Worm (Caenorhabditis elegans): Measurements from ENCODE around the gene ugt-14.
"Not testable (repeated sequence)": the region's sequence is repeated elsewhere in the genome, so short reads cannot be mapped to it uniquely, and the experiment has no call there.

The ugt-14 gene

DNA sequence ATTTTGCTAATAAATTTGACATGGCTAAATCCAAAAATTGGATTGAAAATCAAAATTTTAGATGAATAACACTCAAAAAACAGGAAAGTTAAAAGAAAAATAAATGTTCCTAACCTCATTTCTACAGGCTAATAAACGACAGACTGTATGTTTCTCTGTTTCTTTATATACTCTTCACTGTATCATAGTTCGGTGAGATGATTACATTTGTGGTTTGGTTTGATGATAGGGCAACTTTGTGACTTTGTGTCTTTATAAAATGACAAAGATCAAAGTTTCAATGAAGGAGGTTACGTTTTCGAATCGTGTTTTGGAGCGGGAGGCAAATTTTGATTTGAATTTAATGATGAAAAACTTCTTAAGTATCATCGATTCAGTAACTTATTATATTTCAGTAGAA, 16.6 kb upstream of the ugt-14 start, which contains the start of gene ugt-12:
ugt-12 (minus strand) TSS at position 153 of the 400 bp plus-strand sequence.
- TF ChIP-seq cnd-1 (tag; optimal IDR thresholded peaks at IDR 0.05), result no peak
- TF ChIP-seq ces-1 (GFP tag; optimal IDR thresholded peaks at IDR 0.05), result no peak
- TF ChIP-seq elt-1 (tag; optimal IDR thresholded peaks at IDR 0.05; ENCODE audit: borderline replicate concordance, insufficient read depth), result no peak
- TF ChIP-seq zip-8 (tag; optimal IDR thresholded peaks at IDR 0.05), result no peak

DNA sequence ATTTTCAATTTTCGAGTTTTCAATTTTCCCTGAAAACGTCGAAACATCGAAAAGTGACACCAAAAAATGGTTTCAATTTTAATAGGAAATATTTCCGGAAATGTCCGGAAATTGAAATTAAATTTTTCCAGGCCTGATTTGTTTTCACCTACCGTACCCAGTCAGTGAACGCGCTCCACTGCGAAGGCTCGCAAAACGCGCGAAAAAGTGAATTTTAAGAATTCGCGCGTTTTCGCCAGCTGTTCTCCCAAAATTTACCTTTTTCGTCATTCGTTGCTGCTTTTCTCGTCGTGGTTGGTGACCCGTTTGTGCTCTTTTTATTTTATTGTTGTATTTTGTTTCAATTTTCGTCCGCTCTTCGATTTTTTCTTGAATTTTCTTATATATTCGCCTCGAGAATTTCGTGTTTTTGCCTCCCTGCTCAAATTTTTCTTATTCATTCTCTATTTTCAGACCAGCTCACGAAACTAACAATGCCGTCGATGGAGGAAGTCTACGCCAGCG, 16.0 kb upstream of the ugt-14 start, which contains the start of gene T19H12.2:
T19H12.2 (plus strand) TSS at position 454 of the 504 bp plus-strand sequence.
- TF ChIP-seq lsy-2 (tag; optimal IDR thresholded peaks at IDR 0.05), result peak; percentile 50
- no peak for TF ChIP-seq cnd-1 (tag; optimal IDR thresholded peaks at IDR 0.05)
- TF ChIP-seq nhr-2 (tag; optimal IDR thresholded peaks at IDR 0.05), result no peak
- TF ChIP-seq bed-3 (GFP tag; optimal IDR thresholded peaks at IDR 0.05), result no peak

DNA sequence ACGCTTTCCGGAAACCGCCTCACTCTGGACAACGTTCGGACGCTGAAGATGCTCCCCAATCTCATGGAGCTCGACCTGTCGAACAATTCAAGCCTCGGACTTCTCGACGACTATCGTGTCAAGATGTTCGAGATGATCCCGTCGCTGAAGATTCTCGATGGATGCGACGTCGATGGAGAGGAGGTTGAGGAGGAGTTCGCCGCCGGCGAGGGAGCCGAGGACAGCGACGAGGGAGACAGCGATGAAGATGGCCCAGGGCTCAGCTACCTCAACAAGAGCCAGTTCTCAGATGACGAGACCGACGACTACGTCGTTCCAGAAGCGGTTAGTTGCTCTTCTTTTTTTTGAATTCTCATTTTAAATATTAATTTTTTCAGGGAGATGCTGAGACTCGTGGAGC, 15.3 kb upstream of the ugt-14 start:
- no peak for TF ChIP-seq tbx-8 (GFP tag; optimal IDR thresholded peaks at IDR 0.05)
- no peak for TF ChIP-seq M03D4.4 (tag; optimal IDR thresholded peaks at IDR 0.05)
- TF ChIP-seq bed-3 (GFP tag; optimal IDR thresholded peaks at IDR 0.05), result no peak
- no peak for TF ChIP-seq mab-5 (tag; optimal IDR thresholded peaks at IDR 0.05)
- TF ChIP-seq cnd-1 (tag; optimal IDR thresholded peaks at IDR 0.05), result no peak
- no peak for TF ChIP-seq nhr-76 (tag; optimal IDR thresholded peaks at IDR 0.05)
- no peak for TF ChIP-seq lin-32 (GFP tag; optimal IDR thresholded peaks at IDR 0.05)
- TF ChIP-seq ces-1 (GFP tag; optimal IDR thresholded peaks at IDR 0.05), result no peak
- no peak for TF ChIP-seq ceh-83 (GFP tag; optimal IDR thresholded peaks at IDR 0.05)
- no peak for TF ChIP-seq sem-2 (GFP tag; optimal IDR thresholded peaks at IDR 0.05)
- no peak for TF ChIP-seq flh-1 (GFP tag; optimal IDR thresholded peaks at IDR 0.05)
- TF ChIP-seq pha-4 (tag; optimal IDR thresholded peaks at IDR 0.05), result no peak

DNA sequence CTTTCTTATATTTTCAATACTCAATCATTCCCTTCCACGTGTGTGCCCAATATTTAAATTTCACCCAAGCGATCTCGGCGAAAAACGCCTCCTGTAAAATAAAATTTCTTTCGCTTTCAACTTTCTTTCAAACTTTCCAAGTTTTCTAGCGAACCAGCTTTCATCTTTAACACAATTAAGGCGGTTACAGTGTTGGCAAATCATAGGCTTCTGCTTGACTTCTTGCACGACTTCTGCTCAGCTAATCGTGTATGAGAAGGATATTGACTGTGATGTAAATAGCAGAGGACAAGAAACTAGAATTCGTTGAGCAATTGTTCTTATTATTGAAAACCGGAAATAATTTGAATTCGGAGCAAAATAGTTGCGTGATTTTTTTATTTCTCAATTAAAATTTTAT, 14.7 kb upstream of the ugt-14 start:
- no peak for TF ChIP-seq nhr-76 (tag; optimal IDR thresholded peaks at IDR 0.05)

ce11 chrV:4894971-4895370, 11.1 kb upstream of the ugt-14 start, which contains the start of gene ugt-11:
ugt-11 (minus strand) TSS chrV:4895071.
- TF ChIP-seq bed-3 (GFP tag; optimal IDR thresholded peaks at IDR 0.05) (no peak), nhr-12 (tag; optimal IDR thresholded peaks at IDR 0.05) (no peak), nhr-76 (tag; optimal IDR thresholded peaks at IDR 0.05) (no peak), ces-1 (GFP tag; optimal IDR thresholded peaks at IDR 0.05) (no peak), pha-4 (tag; optimal IDR thresholded peaks at IDR 0.05) (no peak), ceh-83 (GFP tag; optimal IDR thresholded peaks at IDR 0.05) (no peak), lin-32 (GFP tag; optimal IDR thresholded peaks at IDR 0.05) (no peak), lsy-2 (tag; optimal IDR thresholded peaks at IDR 0.05) (no peak), lin-13 (tag; optimal IDR thresholded peaks at IDR 0.05) (no peak)

- no peak for TF ChIP-seq unc-62 (GFP tag; optimal IDR thresholded peaks at IDR 0.05)
- no peak for TF ChIP-seq tbx-8 (GFP tag; optimal IDR thresholded peaks at IDR 0.05)
- no peak for TF ChIP-seq ceh-43 (GFP tag; optimal IDR thresholded peaks at IDR 0.05)
- TF ChIP-seq bed-3 (GFP tag; optimal IDR thresholded peaks at IDR 0.05), result no peak
- no peak for TF ChIP-seq unc-120 (tag; optimal IDR thresholded peaks at IDR 0.05; ENCODE audit: poor library complexity, severe bottlenecking)
- no peak for TF ChIP-seq ceh-39 (tag; optimal IDR thresholded peaks at IDR 0.05)
- no peak for TF ChIP-seq nhr-12 (tag; optimal IDR thresholded peaks at IDR 0.05)
Observed at ce11 chrV:4895744-4896143, 10.3 kb upstream of the ugt-14 start, which contains the start of gene ugt-9. ugt-9 (plus strand) TSS chrV:4896048.

- TF ChIP-seq hlh-1 (tag; optimal IDR thresholded peaks at IDR 0.05); tbx-8 (GFP tag; optimal IDR thresholded peaks at IDR 0.05); elt-3 (tag; optimal IDR thresholded peaks at IDR 0.05): not testable (repeated sequence)
Observed at ce11 chrV:4900020-4900419, 6.0 kb upstream of the ugt-14 start, which contains the start of gene ugt-10. ugt-10 (minus strand) TSS chrV:4900120.

ce11 chrV:4901074-4901473, 5.0 kb upstream of the ugt-14 start, which contains the start of gene ugt-67:
ugt-67 (plus strand) TSS chrV:4901374.
- TF ChIP-seq unc-120 (tag; optimal IDR thresholded peaks at IDR 0.05; ENCODE audit: poor library complexity, severe bottlenecking), result no peak
- no peak for TF ChIP-seq zip-8 (tag; optimal IDR thresholded peaks at IDR 0.05)
- no peak for TF ChIP-seq ceh-39 (tag; optimal IDR thresholded peaks at IDR 0.05)
- TF ChIP-seq drap-1 (GFP tag; optimal IDR thresholded peaks at IDR 0.05), result no peak
- no peak for TF ChIP-seq nhr-12 (tag; optimal IDR thresholded peaks at IDR 0.05)
- TF ChIP-seq cnd-1 (tag; optimal IDR thresholded peaks at IDR 0.05), result no peak
